Worm (Caenorhabditis elegans) whole organism, L1 larva: ENCODE results near the gene eol-1.

Experiments used
- C04F5.9 ChIP-seq: sonication (generic microtip); optimal IDR thresholded peaks from 2 replicates; lab custom pipeline; 2016; ENCODE audit warnings: missing genetic modification characterization, missing compliant biosample characterization
- F16B12.6 ChIP-seq: fragments of 150-350 bp; optimal IDR thresholded peaks from 2 replicates; lab custom pipeline; 2014; ENCODE audit warnings: missing biosample characterization, missing genetic modification characterization
- alr-1 ChIP-seq: fragments of 200-800 bp; sonication (Bioruptor generic); optimal IDR thresholded peaks from 2 replicates; lab custom pipeline; 2018; ENCODE audit warnings: borderline replicate concordance, mild to moderate bottlenecking, missing genetic modification characterization, missing compliant biosample characterization
- blmp-1 ChIP-seq: fragments of 150-350 bp; optimal IDR thresholded peaks from 2 replicates; lab custom pipeline; 2014; ENCODE audit warnings: missing biosample characterization, missing genetic modification characterization
- ceh-8 ChIP-seq: fragments of 200-800 bp; sonication (Bioruptor generic); optimal IDR thresholded peaks from 2 replicates; lab custom pipeline; 2018; ENCODE audit warnings: mild to moderate bottlenecking, missing genetic modification characterization, moderate library complexity, missing compliant biosample characterization
- ceh-82 ChIP-seq, 3 experiments: fragments of 150-350 bp in 1 of 3; sonication (generic microtip) in 2 of 3; optimal IDR thresholded peaks; 2 replicates each; lab custom pipeline; 2014 to 2017; ENCODE audit warnings: missing biosample characterization in 3 of 3, missing genetic modification characterization in 3 of 3
- ceh-90 ChIP-seq: sonication (generic microtip); optimal IDR thresholded peaks from 2 replicates; lab custom pipeline; 2016; ENCODE audit warnings: missing genetic modification characterization, missing compliant biosample characterization
- efl-1 ChIP-seq, 4 experiments: fragments of 150-350 bp; optimal IDR thresholded peaks in 3 of 4; peaks in 1 of 4; 1 replicate in 1 of 4; 2 replicates in 3 of 4; lab custom pipeline; 2014; ENCODE audit warnings: missing biosample characterization in 2 of 4, missing genetic modification characterization in 2 of 4, missing genetic modification reagents in 2 of 4
- elt-3 ChIP-seq, 6 experiments: fragments of 150-350 bp in 1 of 6; sonication (generic microtip); optimal IDR thresholded peaks; 2 replicates each; lab custom pipeline; 2017 to 2018; ENCODE audit warnings: missing biosample characterization in 6 of 6, missing genetic modification characterization in 6 of 6, inconsistent platforms in 1 of 6
- fkh-8 ChIP-seq: sonication (generic microtip); optimal IDR thresholded peaks from 2 replicates; lab custom pipeline; 2016; ENCODE audit warnings: mild to moderate bottlenecking, missing genetic modification characterization, missing compliant biosample characterization
- hlh-17 ChIP-seq: fragments of 200-800 bp; sonication (Bioruptor generic); optimal IDR thresholded peaks from 2 replicates; lab custom pipeline; 2018; ENCODE audit warnings: missing genetic modification characterization, mild to moderate bottlenecking, missing compliant biosample characterization, moderate library complexity, borderline replicate concordance
- isw-1 ChIP-seq: fragments of 200-800 bp; sonication (Bioruptor generic); IDR thresholded peaks from 2 replicates; pipeline ENCODE4 v1.3.6; 2022; ENCODE audit warnings: missing genetic modification characterization, missing compliant biosample characterization
- lin-13 ChIP-seq: fragments of 150-350 bp; optimal IDR thresholded peaks from 2 replicates; lab custom pipeline; 2014; ENCODE audit warnings: missing biosample characterization, missing genetic modification reagents, missing genetic modification characterization
- lin-14 ChIP-seq: fragments of 200-800 bp; sonication (Bioruptor generic); optimal IDR thresholded peaks from 2 replicates; lab custom pipeline; 2018; ENCODE audit warnings: mild to moderate bottlenecking, missing genetic modification characterization, moderate library complexity, missing compliant biosample characterization
- lin-15B ChIP-seq: fragments of 150-350 bp; sonication (generic microtip); optimal IDR thresholded peaks from 3 replicates; lab custom pipeline; 2014; ENCODE audit warnings: missing biosample characterization, missing genetic modification characterization
- lin-35 ChIP-seq, 2 experiments: fragments of 150-350 bp; optimal IDR thresholded peaks; 2 replicates each; lab custom pipeline; 2014; ENCODE audit warnings: missing biosample characterization in 2 of 2, missing genetic modification characterization in 2 of 2, missing genetic modification reagents in 2 of 2
- lsy-2 ChIP-seq, 2 experiments: fragments of 150-350 bp; optimal IDR thresholded peaks; 2 replicates each; lab custom pipeline; 2014; ENCODE audit warnings: missing biosample characterization in 2 of 2, missing genetic modification characterization in 2 of 2
- mab-9 ChIP-seq: fragments of 200-800 bp; sonication (Bioruptor generic); IDR thresholded peaks from 2 replicates; pipeline ENCODE4 v1.3.6; 2022; ENCODE audit warnings: missing genetic modification reagents, missing genetic modification characterization, missing compliant biosample characterization
- mdl-1 ChIP-seq, 2 experiments: fragments of 150-350 bp; optimal IDR thresholded peaks; 2 replicates each; lab custom pipeline; 2014 to 2017; ENCODE audit warnings: missing biosample characterization in 2 of 2, missing genetic modification characterization in 2 of 2, inconsistent platforms in 1 of 2
- mep-1 ChIP-seq: fragments of 150-350 bp; optimal IDR thresholded peaks from 2 replicates; lab custom pipeline; 2014; ENCODE audit warnings: missing biosample characterization, missing genetic modification characterization
- nhr-11 ChIP-seq: fragments of 150-350 bp; optimal IDR thresholded peaks from 2 replicates; lab custom pipeline; 2014; ENCODE audit warnings: missing biosample characterization, missing genetic modification characterization
- nhr-12 ChIP-seq: sonication (generic microtip); optimal IDR thresholded peaks from 2 replicates; lab custom pipeline; 2017; ENCODE audit warnings: missing biosample characterization, missing genetic modification characterization
- nhr-20 ChIP-seq: sonication (generic microtip); optimal IDR thresholded peaks from 2 replicates; lab custom pipeline; 2016; ENCODE audit warnings: mild to moderate bottlenecking, missing genetic modification characterization, missing compliant biosample characterization
- nhr-47 ChIP-seq: sonication (generic microtip); optimal IDR thresholded peaks from 2 replicates; lab custom pipeline; 2016; ENCODE audit warnings: mild to moderate bottlenecking, missing genetic modification characterization, moderate library complexity, missing compliant biosample characterization
- nhr-71 ChIP-seq: sonication (generic microtip); optimal IDR thresholded peaks from 2 replicates; lab custom pipeline; 2016; ENCODE audit warnings: mild to moderate bottlenecking, missing genetic modification characterization, moderate library complexity, missing compliant biosample characterization
- nhr-76 ChIP-seq: sonication (generic microtip); optimal IDR thresholded peaks from 2 replicates; lab custom pipeline; 2017; ENCODE audit warnings: missing biosample characterization, missing genetic modification characterization
- nhr-77 ChIP-seq: fragments of 150-350 bp; optimal IDR thresholded peaks from 2 replicates; lab custom pipeline; 2014; ENCODE audit warnings: missing biosample characterization, missing genetic modification characterization
- nhr-90 ChIP-seq: sonication (generic microtip); optimal IDR thresholded peaks from 2 replicates; lab custom pipeline; 2016; ENCODE audit warnings: mild to moderate bottlenecking, missing genetic modification characterization, missing compliant biosample characterization; ENCODE audit not compliant: poor library complexity
- pax-3 ChIP-seq: fragments of 200-800 bp; sonication (Bioruptor generic); optimal IDR thresholded peaks from 2 replicates; lab custom pipeline; 2018; ENCODE audit warnings: mild to moderate bottlenecking, missing genetic modification characterization, moderate library complexity, missing compliant biosample characterization
- snu-23 ChIP-seq: sonication (generic microtip); optimal IDR thresholded peaks from 2 replicates; lab custom pipeline; 2016; ENCODE audit warnings: missing genetic modification characterization, missing compliant biosample characterization
- sup-37 ChIP-seq: fragments of 200-800 bp; sonication (Bioruptor generic); optimal IDR thresholded peaks from 2 replicates; lab custom pipeline; 2018; ENCODE audit warnings: mild to moderate bottlenecking, missing genetic modification characterization, missing compliant biosample characterization
- tbx-2 ChIP-seq: sonication (generic microtip); optimal IDR thresholded peaks from 2 replicates; lab custom pipeline; 2016; ENCODE audit warnings: missing genetic modification characterization, missing compliant biosample characterization
- unc-86 ChIP-seq: sonication (generic microtip); optimal IDR thresholded peaks from 2 replicates; lab custom pipeline; 2016; ENCODE audit warnings: missing genetic modification characterization, missing compliant biosample characterization
- unc-98 ChIP-seq: fragments of 200-800 bp; sonication (Bioruptor generic); IDR thresholded peaks from 2 replicates; pipeline ENCODE4 v1.3.6; 2022; ENCODE audit warnings: missing genetic modification characterization, missing compliant biosample characterization
- vab-15 ChIP-seq: sonication (generic microtip); optimal IDR thresholded peaks from 2 replicates; lab custom pipeline; 2017; ENCODE audit warnings: missing genotype, mild to moderate bottlenecking, missing genetic modification characterization, missing compliant biosample characterization

eol-1 gene

ce11 chrV:14010021-14010420, 29.3 kb upstream of the eol-1 start:
- no peak for TF ChIP-seq unc-98 (GFP tag; lab: Robert Waterston, UW)
- peak; percentile 97 for TF ChIP-seq alr-1

ce11 chrV:14008353-14008859, 27.7 kb upstream of the eol-1 start:
- TF ChIP-seq nhr-11, result no peak
- TF ChIP-seq lsy-2 (tag; optimal IDR thresholded peaks at IDR 0.05; lab: Kevin White, UChicago), result peak; percentile 7 to 33
- TF ChIP-seq nhr-12 (tag; lab: Kevin White, UChicago), result no peak
- no peak for TF ChIP-seq vab-15
- TF ChIP-seq mep-1 (tag; lab: Kevin White, UChicago), result peak; percentile 41
- TF ChIP-seq lin-13 (GFP tag; lab: Kevin White, UChicago), result peak; percentile 17
- peak; percentile 39 for TF ChIP-seq nhr-71 (tag; lab: Kevin White, UChicago)
- TF ChIP-seq nhr-90 (tag; lab: Kevin White, UChicago), result peak; percentile 20
- peak; percentile 34 for TF ChIP-seq blmp-1 (tag; lab: Kevin White, UChicago)
- peak; percentile 42 for TF ChIP-seq lin-14 (GFP tag; lab: Kevin White, UChicago)
- peak; percentile 30 for TF ChIP-seq snu-23 (GFP tag; lab: Kevin White, UChicago)
- peak; percentile 4 to 9 for TF ChIP-seq efl-1 (optimal IDR thresholded peaks at IDR 0.05; lab: Kevin White, UChicago)
- TF ChIP-seq efl-1 (GFP tag; optimal IDR thresholded peaks at IDR 0.05 in 1 of 2; lab: Kevin White, UChicago), result peak in 1 of 2 experiments; percentile 54
- TF ChIP-seq nhr-77 (tag; lab: Kevin White, UChicago), result peak; percentile 5
- peak in 1 of 2 experiments; percentile 13 for TF ChIP-seq lin-35 (GFP tag; optimal IDR thresholded peaks at IDR 0.05; lab: Kevin White, UChicago)
- TF ChIP-seq nhr-20 (tag; lab: Kevin White, UChicago), result peak; percentile 33
- TF ChIP-seq mab-9 (GFP tag; lab: Robert Waterston, UW), result peak; percentile 36; the same call in 1 of the 2 replicates
- TF ChIP-seq, all 84 proteins: peak for 13

- TF ChIP-seq unc-86 (tag; lab: Kevin White, UChicago) (peak; percentile 28), pax-3 (tag; lab: Kevin White, UChicago) (peak; percentile 40), tbx-2 (tag; lab: Kevin White, UChicago) (peak; percentile 12), lsy-2 (tag; optimal IDR thresholded peaks at IDR 0.05; lab: Kevin White, UChicago) (peak in 1 of 2 experiments; percentile 37), lin-15B (tag; lab: Kevin White, UChicago) (no peak), isw-1 (0 out of 2 replicates have a peak, but pooled peaks have one; percentile 2), efl-1 (optimal IDR thresholded peaks at IDR 0.05; lab: Kevin White, UChicago) (peak in 1 of 2 experiments; percentile 10), efl-1 (GFP tag; optimal IDR thresholded peaks at IDR 0.05 in 1 of 2; lab: Kevin White, UChicago) (no peak), nhr-12 (tag; lab: Kevin White, UChicago) (no peak), elt-3 (tag; optimal IDR thresholded peaks at IDR 0.05; lab: Kevin White, UChicago) (no peak), fkh-8 (peak; percentile 42), ceh-82 (tag; optimal IDR thresholded peaks at IDR 0.05; lab: Kevin White, UChicago) (peak in 2 of 3 experiments; percentile 9 to 28), sup-37 (no peak), F16B12.6 (tag; lab: Kevin White, UChicago) (no peak), hlh-17 (GFP tag; lab: Kevin White, UChicago) (no peak), ceh-90 (tag; lab: Kevin White, UChicago) (no peak), nhr-90 (tag; lab: Kevin White, UChicago) (no peak), lin-14 (GFP tag; lab: Kevin White, UChicago) (peak; percentile 63), nhr-47 (tag; lab: Kevin White, UChicago) (peak; percentile 27), nhr-76 (tag; lab: Kevin White, UChicago) (no peak), lin-35 (GFP tag; optimal IDR thresholded peaks at IDR 0.05; lab: Kevin White, UChicago) (peak in 1 of 2 experiments; percentile 16), C04F5.9 (tag; lab: Kevin White, UChicago) (no peak), mdl-1 (tag; optimal IDR thresholded peaks at IDR 0.05; lab: Kevin White, UChicago) (no peak), ceh-8 (GFP tag; lab: Kevin White, UChicago) (peak; percentile 5), nhr-71 (tag; lab: Kevin White, UChicago) (peak; percentile 25)
- TF ChIP-seq, all 84 proteins: peak for 13
Observed at ce11 chrV:14006819-14007218, 26.1 kb upstream of the eol-1 start.
